Fruit fly (Drosophila melanogaster) whole organism, wandering third instar larva: ENCODE measurements around the gene CG4313.

Source experiments
- Abd-B ChIP-seq: fragments of >200 bp; optimal IDR thresholded peaks from 2 replicates; lab custom pipeline; 2017; ENCODE audit warnings: missing biosample characterization, missing genetic modification characterization
- CG32264 ChIP-seq: fragments of 200-800 bp; sonication (Bioruptor generic); optimal IDR thresholded peaks from 2 replicates; lab custom pipeline; 2016; ENCODE audit warnings: missing biosample characterization, missing genetic modification characterization
- CG9705 ChIP-seq: fragments of 200-800 bp; sonication (Bioruptor generic); optimal IDR thresholded peaks from 2 replicates; lab custom pipeline; 2018; ENCODE audit warnings: missing biosample characterization, mild to moderate bottlenecking, missing genetic modification characterization
- CrebA ChIP-seq: fragments of 200-800 bp; sonication (Bioruptor generic); optimal IDR thresholded peaks from 2 replicates; lab custom pipeline; 2016; ENCODE audit warnings: missing biosample characterization, mild to moderate bottlenecking, missing genetic modification characterization, borderline replicate concordance
- Dfd ChIP-seq: fragments of >200 bp; optimal IDR thresholded peaks from 2 replicates; lab custom pipeline; 2017; ENCODE audit warnings: missing biosample characterization, missing genetic modification characterization
- Dif ChIP-seq: fragments of 200-275, 200-300 bp; sonication (Bioruptor generic); optimal IDR thresholded peaks from 2 replicates; lab custom pipeline; 2018; ENCODE audit warnings: missing biosample characterization, missing genetic modification characterization; ENCODE audit not compliant: partially characterized antibody
- GATAd ChIP-seq: sonication (Bioruptor generic); optimal IDR thresholded peaks from 2 replicates; lab custom pipeline; 2016; ENCODE audit warnings: missing biosample characterization, missing genetic modification characterization
- HLH106 ChIP-seq: fragments of 200-800 bp; optimal IDR thresholded peaks from 3 replicates; lab custom pipeline; 2019; ENCODE audit warnings: missing biosample characterization, mild to moderate bottlenecking, missing genetic modification characterization, moderate library complexity
- Hnf4 ChIP-seq: fragments of 200-800 bp; sonication (Bioruptor generic); optimal IDR thresholded peaks from 2 replicates; lab custom pipeline; 2016; ENCODE audit warnings: missing biosample characterization, mild to moderate bottlenecking, missing genetic modification characterization
- Hr78 ChIP-seq: fragments of >200 bp; optimal IDR thresholded peaks from 2 replicates; lab custom pipeline; 2017; ENCODE audit warnings: missing biosample characterization, missing genetic modification characterization
- Hr83 ChIP-seq: fragments of 200-300 bp; sonication (Bioruptor generic); optimal IDR thresholded peaks from 2 replicates; lab custom pipeline; 2016; ENCODE audit warnings: missing biosample characterization, mild to moderate bottlenecking, missing genetic modification characterization, moderate library complexity; ENCODE audit not compliant: poor library complexity, severe bottlenecking
- Jra ChIP-seq: sonication (Bioruptor generic); optimal IDR thresholded peaks from 2 replicates; lab custom pipeline; 2016; ENCODE audit warnings: missing biosample characterization, missing genetic modification characterization
- Mio ChIP-seq: sonication (Bioruptor generic); optimal IDR thresholded peaks from 2 replicates; lab custom pipeline; 2016; ENCODE audit warnings: missing biosample characterization, missing genetic modification characterization
- Myc ChIP-seq: fragments of >200 bp; optimal IDR thresholded peaks from 2 replicates; lab custom pipeline; 2017
- N ChIP-seq: fragments of >200 bp; optimal IDR thresholded peaks from 2 replicates; lab custom pipeline; 2018; ENCODE audit warnings: missing biosample characterization, missing external identifiers, missing genetic modification characterization
- OdsH ChIP-seq: fragments of 200-800 bp; sonication (Bioruptor generic); optimal IDR thresholded peaks from 2 replicates; lab custom pipeline; 2016; ENCODE audit warnings: missing biosample characterization, mild to moderate bottlenecking, missing genetic modification characterization
- Rel ChIP-seq, 2 experiments: fragments of 200-800 bp; sonication (Bioruptor generic) in 1 of 2; optimal IDR thresholded peaks; 2 replicates in 1 of 2; 3 replicates in 1 of 2; lab custom pipeline; 2016 to 2019; ENCODE audit warnings: mild to moderate bottlenecking in 2 of 2, missing biosample characterization in 2 of 2, missing genetic modification characterization in 2 of 2, moderate library complexity in 1 of 2
- Sp1 ChIP-seq: fragments of 200-800 bp; sonication (Bioruptor generic); optimal IDR thresholded peaks from 3 replicates; lab custom pipeline; 2019; ENCODE audit warnings: missing biosample characterization, mild to moderate bottlenecking, missing genetic modification characterization, moderate library complexity
- Vsx2 ChIP-seq: fragments of 200-300, 225-300 bp; sonication (Bioruptor generic); optimal IDR thresholded peaks from 2 replicates; lab custom pipeline; 2018; ENCODE audit warnings: missing biosample characterization, missing genetic modification characterization; ENCODE audit not compliant: partially characterized antibody
- br ChIP-seq: fragments of 200-800 bp; sonication (Bioruptor generic); optimal IDR thresholded peaks from 2 replicates; lab custom pipeline; 2016; ENCODE audit warnings: missing biosample characterization, missing genetic modification characterization
- brk ChIP-seq: fragments of 200-800 bp; sonication (Bioruptor generic); optimal IDR thresholded peaks from 2 replicates; lab custom pipeline; 2016; ENCODE audit warnings: missing biosample characterization, mild to moderate bottlenecking, missing genetic modification characterization
- dl ChIP-seq, 2 experiments: fragments of 175-275, 200-275 bp in 1 of 2; fragments of 200-275 bp in 1 of 2; sonication (Bioruptor generic); optimal IDR thresholded peaks; lab custom pipeline; 2018; ENCODE audit warnings: mild to moderate bottlenecking in 2 of 2, missing biosample characterization in 2 of 2, missing genetic modification characterization in 2 of 2, moderate library complexity in 2 of 2; ENCODE audit not compliant: partially characterized antibody in 2 of 2, insufficient read depth in 1 of 2
- dmrt93B ChIP-seq: fragments of 200-800 bp; sonication (Bioruptor generic); optimal IDR thresholded peaks from 2 replicates; lab custom pipeline; 2018; ENCODE audit warnings: missing biosample characterization, mild to moderate bottlenecking, missing genetic modification characterization
- dsf ChIP-seq: sonication (Bioruptor generic); optimal IDR thresholded peaks from 2 replicates; lab custom pipeline; 2016; ENCODE audit warnings: missing biosample characterization, missing genetic modification characterization, borderline replicate concordance
- ey ChIP-seq: fragments of 200-800 bp; sonication (Bioruptor generic); optimal IDR thresholded peaks from 2 replicates; lab custom pipeline; 2016; ENCODE audit warnings: missing biosample characterization, missing genetic modification characterization
- foxo ChIP-seq, 2 experiments: fragments of 200-800 bp; sonication (Bioruptor generic); optimal IDR thresholded peaks; 2 replicates in 1 of 2; 3 replicates in 1 of 2; lab custom pipeline; 2016 to 2017; ENCODE audit warnings: missing biosample characterization in 2 of 2, missing genetic modification characterization in 2 of 2
- fru ChIP-seq: fragments of 200-800 bp; sonication (Bioruptor generic); optimal IDR thresholded peaks from 3 replicates; lab custom pipeline; 2016; ENCODE audit warnings: missing biosample characterization, mild to moderate bottlenecking, missing genetic modification characterization
- h ChIP-seq: fragments of 200-800 bp; sonication (Bioruptor generic); optimal IDR thresholded peaks from 3 replicates; lab custom pipeline; 2016; ENCODE audit warnings: missing biosample characterization, mild to moderate bottlenecking, missing genetic modification characterization
- jim ChIP-seq: fragments of 175-275, 200-325 bp; sonication (Bioruptor generic); optimal IDR thresholded peaks from 2 replicates; lab custom pipeline; 2016; ENCODE audit warnings: missing biosample characterization, mild to moderate bottlenecking, missing genetic modification characterization
- lola ChIP-seq: fragments of >200 bp; optimal IDR thresholded peaks from 2 replicates; lab custom pipeline; 2017; ENCODE audit warnings: missing biosample characterization, missing genetic modification characterization
- pan ChIP-seq: fragments of >200 bp; optimal IDR thresholded peaks from 2 replicates; lab custom pipeline; 2017
- psq ChIP-seq: fragments of 200-800 bp; sonication (Bioruptor generic); optimal IDR thresholded peaks from 3 replicates; lab custom pipeline; 2017; ENCODE audit warnings: missing biosample characterization, mild to moderate bottlenecking, missing genetic modification characterization, moderate library complexity
- rgr ChIP-seq: fragments of 200-800 bp; sonication (Bioruptor generic); optimal IDR thresholded peaks from 3 replicates; lab custom pipeline; 2016; ENCODE audit warnings: missing biosample characterization, mild to moderate bottlenecking, missing genetic modification characterization
- sage ChIP-seq: fragments of 200-800 bp; sonication (Bioruptor generic); optimal IDR thresholded peaks from 2 replicates; lab custom pipeline; 2016; ENCODE audit warnings: missing biosample characterization, mild to moderate bottlenecking, missing genetic modification characterization
- sv ChIP-seq: fragments of 200-800 bp; sonication (Bioruptor generic); optimal IDR thresholded peaks from 3 replicates; lab custom pipeline; 2016; ENCODE audit warnings: missing biosample characterization, missing genetic modification characterization
- tai ChIP-seq: sonication (Bioruptor generic); optimal IDR thresholded peaks from 2 replicates; lab custom pipeline; 2016; ENCODE audit warnings: missing biosample characterization, missing genetic modification characterization
- usp ChIP-seq: fragments of >200 bp; optimal IDR thresholded peaks from 2 replicates; lab custom pipeline; 2017; ENCODE audit warnings: missing biosample characterization, missing genetic modification characterization
- woc ChIP-seq: sonication (Bioruptor generic); optimal IDR thresholded peaks from 2 replicates; lab custom pipeline; 2016; ENCODE audit warnings: missing biosample characterization, mild to moderate bottlenecking, missing genetic modification characterization

Gene CG4313

DNA sequence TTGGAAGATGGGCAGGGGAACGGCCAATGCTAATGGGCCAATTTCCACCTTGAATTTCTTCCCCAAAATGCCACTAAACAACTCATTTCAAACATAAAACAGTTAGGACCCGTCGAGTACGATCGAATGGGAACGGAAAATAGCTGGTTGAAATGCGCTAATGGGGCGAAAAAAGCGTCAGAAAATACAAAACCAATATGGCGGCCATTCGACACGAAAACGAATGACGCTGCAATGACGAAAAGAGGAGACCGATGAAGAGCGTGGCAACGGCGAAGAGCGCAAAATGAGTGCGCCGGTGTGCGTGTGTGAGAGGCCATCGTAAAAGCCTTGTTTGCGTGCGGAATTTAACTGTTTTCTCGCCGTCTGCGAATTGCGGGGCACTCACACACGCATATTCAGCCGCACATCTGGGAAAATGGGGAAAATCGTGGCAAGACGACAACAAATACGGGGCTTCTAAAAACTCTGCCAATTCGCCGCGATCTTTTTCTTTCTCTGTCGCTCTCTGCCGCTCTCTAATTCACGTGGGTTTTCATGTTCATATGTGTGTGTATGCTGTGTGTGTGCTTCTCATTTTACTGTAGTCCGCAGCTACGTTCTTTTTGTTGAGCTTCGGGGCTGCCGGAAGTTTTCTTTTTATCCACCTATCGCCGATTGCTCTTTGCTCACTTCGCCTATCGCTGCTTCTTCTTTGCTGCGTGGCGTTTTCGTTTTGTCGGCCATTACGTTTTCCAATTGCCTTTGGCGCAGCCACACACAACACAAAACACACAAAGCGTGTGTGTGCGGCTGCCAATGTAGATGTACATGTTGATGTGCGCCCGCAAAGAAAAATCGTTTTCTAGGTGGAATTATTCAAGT, 31.4 kb upstream of the CG4313 start, which contains the start of gene east:
Gene east (plus strand): TSS at position 851 of the 864 bp plus-strand sequence.
- TF ChIP-seq Sp1 (GFP tag; lab: Kevin White, UChicago), result peak; percentile 36
- TF ChIP-seq psq, result peak; percentile 92
- no peak for TF ChIP-seq h (GFP tag; lab: Kevin White, UChicago)

DNA sequence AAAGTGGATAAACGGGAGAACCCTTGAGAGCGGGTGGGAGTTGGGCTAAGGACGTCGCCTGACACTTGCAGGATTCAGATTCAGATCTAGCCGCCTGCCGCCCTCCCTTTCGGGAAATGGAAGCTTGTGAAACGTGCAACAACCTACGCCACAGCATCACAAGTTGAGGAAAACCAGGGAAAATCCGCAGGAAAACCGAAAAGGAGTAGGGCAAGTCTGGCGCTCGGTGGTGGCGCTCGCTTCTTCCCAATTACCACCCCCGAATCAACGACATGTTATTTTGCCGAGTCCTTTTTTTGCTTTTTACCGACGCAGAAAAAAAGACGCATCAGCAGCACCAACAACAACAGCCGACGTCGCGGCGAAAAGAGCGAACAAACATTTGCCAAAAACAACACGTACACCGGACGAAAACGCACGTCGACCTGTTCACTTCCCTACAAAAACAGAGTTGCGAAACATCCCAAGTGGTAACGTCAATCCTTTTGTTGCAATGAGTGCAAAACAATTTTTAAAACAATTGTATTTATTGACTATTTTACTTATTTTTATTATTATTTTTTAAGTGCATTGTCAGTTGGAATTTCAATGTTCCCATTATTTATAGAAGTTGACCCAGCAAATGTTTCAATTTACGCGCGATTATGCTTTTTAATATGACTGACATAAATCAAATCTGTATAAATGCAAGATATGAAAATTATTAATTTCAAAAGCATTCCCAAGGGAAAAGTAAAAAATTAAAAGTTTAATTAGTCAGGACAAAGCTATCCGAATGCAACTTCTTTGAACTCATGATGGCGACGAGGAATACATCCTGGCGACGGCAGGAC, 30.2 kb upstream of the CG4313 start:
- TF ChIP-seq fru (GFP tag; lab: Kevin White, UChicago) (no peak), Dfd (GFP tag; lab: Kevin White, UChicago) (no peak), OdsH (GFP tag; lab: Kevin White, UChicago) (peak; percentile 19), CG9705 (GFP tag; lab: Kevin White, UChicago) (no peak), br (GFP tag; lab: Kevin White, UChicago) (no peak), lola (GFP tag; lab: Kevin White, UChicago) (no peak), HLH106 (peak; percentile 40), dl (GFP tag; optimal IDR thresholded peaks at IDR 0.05; lab: Kevin White, UChicago; ENCODE audit: insufficient read depth in 1 of 2, partially characterized antibody in 2 of 2) (no peak), tai (GFP tag; lab: Kevin White, UChicago) (no peak), CG32264 (GFP tag; lab: Kevin White, UChicago) (no peak), usp (GFP tag; lab: Kevin White, UChicago) (no peak), dsf (GFP tag; lab: Kevin White, UChicago) (no peak), N (no peak), sv (GFP tag; lab: Kevin White, UChicago) (peak; percentile 17), h (GFP tag; lab: Kevin White, UChicago) (peak; percentile 27), Myc (lab: Kevin White, UChicago) (no peak), sage (no peak), GATAd (GFP tag; lab: Kevin White, UChicago) (no peak), psq (no peak), Hnf4 (GFP tag; lab: Kevin White, UChicago) (peak; percentile 0), brk (GFP tag; lab: Kevin White, UChicago) (no peak), Mio (GFP tag; lab: Kevin White, UChicago) (no peak), Jra (GFP tag; lab: Kevin White, UChicago) (no peak), ey (no peak), jim (no peak), rgr (GFP tag; lab: Kevin White, UChicago) (peak; percentile 41), CrebA (GFP tag; lab: Kevin White, UChicago) (no peak), Hr83 (GFP tag; lab: Kevin White, UChicago) (no peak), pan (no peak), woc (GFP tag; lab: Kevin White, UChicago) (peak; percentile 38), Abd-B (GFP tag; lab: Kevin White, UChicago) (no peak), foxo (GFP tag; optimal IDR thresholded peaks at IDR 0.05; lab: Kevin White, UChicago) (peak in 1 of 2 experiments; percentile 57), Rel (GFP tag; optimal IDR thresholded peaks at IDR 0.05; lab: Kevin White, UChicago) (no peak), Rel (tag; optimal IDR thresholded peaks at IDR 0.05; lab: Kevin White, UChicago) (no peak), dmrt93B (GFP tag; lab: Kevin White, UChicago) (peak; percentile 3), Dif (no peak), Hr78 (GFP tag; lab: Kevin White, UChicago) (no peak), Vsx2 (GFP tag; lab: Kevin White, UChicago) (no peak), Sp1 (GFP tag; lab: Kevin White, UChicago) (peak; percentile 41)
